Worm (Caenorhabditis elegans): ENCODE measurements around the gene grd-3.
"Not testable (repeated sequence)": the region's sequence is repeated elsewhere in the genome, so short reads cannot be mapped to it uniquely, and the experiment has no call there.

The grd-3 gene

DNA sequence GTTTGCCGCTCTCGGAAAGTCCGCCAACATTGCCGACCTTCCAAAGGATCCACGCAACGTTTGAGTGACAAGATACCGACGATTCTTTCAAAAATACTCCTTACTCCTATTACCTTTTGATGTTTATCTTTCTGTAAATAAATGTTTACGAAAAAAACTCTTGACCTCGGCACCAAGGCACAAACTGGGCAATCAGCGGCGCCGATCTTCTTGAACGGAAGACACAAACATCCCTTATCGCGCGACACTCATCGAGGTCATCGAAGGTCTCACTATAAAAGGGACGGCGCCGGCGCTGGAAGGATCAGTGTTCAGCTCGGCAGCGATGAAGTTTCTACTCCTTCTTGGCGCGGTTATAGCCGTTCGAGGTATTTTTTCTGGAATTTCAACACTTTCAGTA, at the start of gene grd-3:
Gene grd-3 (plus strand): TSS at position 302 of the 400 bp plus-strand sequence.
- TF ChIP-seq ztf-11 (tag; optimal IDR thresholded peaks at IDR 0.05) (no peak), ceh-39 (tag; optimal IDR thresholded peaks at IDR 0.05) (no peak), nhr-12 (tag; optimal IDR thresholded peaks at IDR 0.05) (no peak), ces-1 (GFP tag; optimal IDR thresholded peaks at IDR 0.05) (no peak), elt-3 (tag; optimal IDR thresholded peaks at IDR 0.05) (no peak), flh-1 (GFP tag; optimal IDR thresholded peaks at IDR 0.05) (no peak), tbx-8 (GFP tag; optimal IDR thresholded peaks at IDR 0.05) (no peak), nhr-28 (tag; optimal IDR thresholded peaks at IDR 0.05) (no peak), hlh-1 (tag; optimal IDR thresholded peaks at IDR 0.05) (no peak), elt-1 (tag; optimal IDR thresholded peaks at IDR 0.05; ENCODE audit: borderline replicate concordance, insufficient read depth) (no peak), ceh-83 (GFP tag; optimal IDR thresholded peaks at IDR 0.05) (no peak), bed-3 (GFP tag; optimal IDR thresholded peaks at IDR 0.05) (no peak)

DNA sequence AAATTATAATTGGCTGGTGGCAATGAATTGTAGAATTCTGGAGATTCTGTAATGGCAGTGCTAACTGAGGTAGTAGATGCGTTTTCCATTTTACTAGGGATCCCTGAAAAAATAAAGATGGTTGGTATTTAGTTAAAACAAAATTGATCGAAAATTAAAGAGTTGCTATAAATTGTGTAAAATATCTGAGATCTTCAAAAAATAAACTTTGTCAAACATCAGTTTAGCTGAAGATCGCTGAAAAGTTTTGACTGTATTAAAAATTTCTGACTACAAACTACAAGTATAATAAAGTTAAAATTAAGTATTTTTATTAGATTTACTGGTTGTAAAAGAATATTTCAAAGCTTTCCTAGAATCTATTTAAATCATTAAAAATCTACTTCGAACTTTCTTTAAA, 49.5 kb upstream of the grd-3 start, which contains the start of gene B0546.5:
Gene B0546.5 (minus strand): TSS at position 101 of the 400 bp plus-strand sequence.
- TF ChIP-seq blmp-1, mep-1, nhr-28 (tag; optimal IDR thresholded peaks at IDR 0.05): not testable (repeated sequence)

DNA sequence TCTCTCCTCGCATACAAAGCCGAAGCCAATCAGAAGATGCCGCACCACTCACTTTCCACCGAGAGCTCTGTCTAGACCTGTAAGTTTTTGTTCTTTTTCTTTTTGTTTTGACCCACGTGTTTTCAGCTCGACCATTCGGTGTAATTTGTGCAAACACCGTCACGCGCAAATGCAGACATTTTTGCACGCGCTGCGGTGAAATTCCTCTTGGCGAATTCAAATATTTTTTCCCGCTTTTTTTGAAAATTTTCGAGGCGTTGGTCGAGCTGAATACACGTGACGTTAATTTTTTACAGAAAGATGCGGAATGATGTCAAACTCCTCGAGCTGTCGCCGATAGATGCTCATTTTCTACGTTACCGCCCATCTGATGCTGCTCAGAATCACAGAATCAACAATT, 45.4 kb upstream of the grd-3 start, which contains the start of gene C04C3.4:
Gene C04C3.4 (plus strand): TSS at position 301 of the 400 bp plus-strand sequence.
- not testable (repeated sequence) for TF ChIP-seq cnd-1, mab-5, ztf-11 (tag; optimal IDR thresholded peaks at IDR 0.05)

DNA sequence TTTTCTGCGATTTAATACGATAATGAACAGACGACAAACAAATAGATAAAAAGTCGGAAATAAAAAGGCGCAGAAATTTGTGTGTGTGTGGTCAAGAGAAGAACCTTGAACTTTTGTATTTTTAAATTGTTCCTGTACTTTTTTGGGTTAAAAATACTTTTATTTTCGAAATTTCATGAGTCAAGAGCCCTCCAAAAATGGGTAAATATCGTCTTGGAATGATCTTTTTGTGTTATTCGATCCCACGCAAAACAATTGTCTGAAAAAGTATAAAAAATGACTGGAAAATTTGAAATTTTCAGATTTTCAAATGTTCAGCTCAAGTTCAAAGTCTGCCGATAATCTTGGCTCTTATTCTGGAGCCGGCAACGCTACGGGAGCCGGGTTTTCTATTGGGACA, 43.9 kb upstream of the grd-3 start, which contains the start of gene C04C3.14:
Gene C04C3.14 (plus strand): TSS at position 301 of the 400 bp plus-strand sequence.
- TF ChIP-seq M03D4.4 (tag; optimal IDR thresholded peaks at IDR 0.05) (no peak), unc-39 (tag; optimal IDR thresholded peaks at IDR 0.05) (no peak), zip-8 (tag; optimal IDR thresholded peaks at IDR 0.05) (no peak)

DNA sequence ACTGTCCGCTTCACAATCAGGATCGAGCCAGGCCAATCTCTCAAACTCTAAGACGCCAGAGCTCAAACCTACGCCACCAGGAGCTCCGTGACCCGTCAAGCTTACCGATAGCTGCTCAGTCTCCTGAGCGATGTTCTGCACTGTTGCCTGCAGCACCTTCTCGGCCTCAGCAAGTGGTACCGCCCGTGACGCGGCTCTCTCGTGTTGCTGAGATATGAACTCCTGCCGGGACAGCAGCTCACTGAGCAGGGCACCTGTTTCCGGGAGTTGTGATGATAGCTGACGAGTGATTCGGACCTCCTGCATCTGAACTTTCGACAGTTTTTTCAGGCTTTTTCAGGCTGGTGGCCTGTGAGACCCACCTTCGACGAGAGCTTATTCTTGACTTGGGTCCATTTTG, 41.4 kb upstream of the grd-3 start:
- TF ChIP-seq lin-13 (tag; optimal IDR thresholded peaks at IDR 0.05): no peak
- no peak for TF ChIP-seq sem-2 (GFP tag; optimal IDR thresholded peaks at IDR 0.05)
- TF ChIP-seq ces-1 (GFP tag; optimal IDR thresholded peaks at IDR 0.05): no peak
- no peak for TF ChIP-seq pha-4 (tag; optimal IDR thresholded peaks at IDR 0.05)
- TF ChIP-seq ceh-43 (GFP tag; optimal IDR thresholded peaks at IDR 0.05): no peak
- no peak for TF ChIP-seq lin-32 (GFP tag; optimal IDR thresholded peaks at IDR 0.05)

DNA sequence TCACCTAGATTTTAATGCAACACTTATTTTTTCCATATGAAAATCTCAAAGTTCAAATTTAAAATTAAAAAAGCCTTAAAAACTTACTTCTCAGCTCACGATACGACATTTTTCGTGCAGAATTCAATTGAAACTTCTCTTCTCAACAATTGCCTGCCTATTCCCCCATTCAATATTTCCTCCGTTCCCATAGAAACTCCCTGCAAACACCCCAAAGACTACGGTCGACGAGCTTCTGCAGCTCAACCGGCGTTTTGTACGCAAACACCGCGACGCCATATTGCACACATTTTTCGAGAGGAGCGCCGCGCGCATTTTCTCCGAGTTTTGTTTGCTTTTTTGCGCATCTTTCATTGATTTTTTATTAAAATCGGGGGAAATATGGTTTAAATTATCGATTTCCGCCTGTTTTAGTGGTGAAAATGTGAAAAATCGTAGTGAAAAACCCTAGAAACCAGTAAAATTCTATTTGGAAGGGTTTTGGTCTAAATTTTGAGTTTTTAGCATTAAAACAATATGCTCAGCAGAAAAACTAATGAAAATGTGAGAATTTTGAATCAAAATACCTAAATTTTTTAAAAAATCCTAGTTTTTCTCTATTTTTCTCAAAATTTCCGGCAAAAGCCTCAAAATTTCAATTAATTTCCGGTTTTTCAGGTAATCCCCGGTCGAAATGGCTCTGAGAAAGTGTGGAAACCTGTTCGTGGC, 40.3 kb upstream of the grd-3 start, which contains the start of the genes dyf-3 and pdhb-1:
Gene dyf-3 (minus strand): TSS at position 217 of the 708 bp plus-strand sequence.
Gene pdhb-1 (plus strand): TSS at position 658 of the 708 bp plus-strand sequence.
- TF ChIP-seq tbx-8 (GFP tag; optimal IDR thresholded peaks at IDR 0.05): no peak
- peak; percentile 93 for TF ChIP-seq lsy-2 (tag; optimal IDR thresholded peaks at IDR 0.05)
- no peak for TF ChIP-seq ceh-39 (tag; optimal IDR thresholded peaks at IDR 0.05)
- peak; percentile 21 for TF ChIP-seq lin-13 (tag; optimal IDR thresholded peaks at IDR 0.05)
- TF ChIP-seq ztf-11 (tag; optimal IDR thresholded peaks at IDR 0.05): no peak
- no peak for TF ChIP-seq ceh-83 (GFP tag; optimal IDR thresholded peaks at IDR 0.05)
- TF ChIP-seq nhr-2 (tag; optimal IDR thresholded peaks at IDR 0.05): no peak
- no peak for TF ChIP-seq ces-1 (GFP tag; optimal IDR thresholded peaks at IDR 0.05)
- TF ChIP-seq nhr-237 (tag; optimal IDR thresholded peaks at IDR 0.05): no peak
- no peak for TF ChIP-seq zip-8 (tag; optimal IDR thresholded peaks at IDR 0.05)
- no peak for TF ChIP-seq hlh-1 (tag; optimal IDR thresholded peaks at IDR 0.05)
- peak; percentile 49 for TF ChIP-seq sptf-1 (tag; optimal IDR thresholded peaks at IDR 0.05)
- peak; percentile 36 for TF ChIP-seq drap-1 (GFP tag; optimal IDR thresholded peaks at IDR 0.05)
- peak; percentile 41 for TF ChIP-seq mep-1 (tag; optimal IDR thresholded peaks at IDR 0.05)
- no peak for TF ChIP-seq unc-120 (tag; optimal IDR thresholded peaks at IDR 0.05; ENCODE audit: poor library complexity, severe bottlenecking)
- peak; percentile 35 for TF ChIP-seq M03D4.4 (tag; optimal IDR thresholded peaks at IDR 0.05)
- TF ChIP-seq ham-2 (GFP tag; optimal IDR thresholded peaks at IDR 0.05): peak; percentile 33

All from whole organism, mixed stage, embryonic.